Worm (Caenorhabditis elegans) whole organism, L4 larva: ENCODE results near the gene xbx-5.

Source experiments
- ceh-32 ChIP-seq: sonication (generic microtip); optimal IDR thresholded peaks from 2 replicates; lab custom pipeline; 2016; ENCODE audit warnings: mild to moderate bottlenecking, missing genetic modification characterization, missing compliant biosample characterization; ENCODE audit not compliant: poor library complexity
- dmd-6 ChIP-seq: fragments of 200-800 bp; sonication (Bioruptor generic); IDR thresholded peaks from 2 replicates; pipeline ENCODE4 v1.3.6; 2022; ENCODE audit warnings: missing genetic modification reagents, missing genetic modification characterization, missing compliant biosample characterization
- ztf-7 ChIP-seq: fragments of 150-350 bp; optimal IDR thresholded peaks from 2 replicates; lab custom pipeline; 2014; ENCODE audit warnings: missing biosample characterization, missing genetic modification characterization

DNA sequence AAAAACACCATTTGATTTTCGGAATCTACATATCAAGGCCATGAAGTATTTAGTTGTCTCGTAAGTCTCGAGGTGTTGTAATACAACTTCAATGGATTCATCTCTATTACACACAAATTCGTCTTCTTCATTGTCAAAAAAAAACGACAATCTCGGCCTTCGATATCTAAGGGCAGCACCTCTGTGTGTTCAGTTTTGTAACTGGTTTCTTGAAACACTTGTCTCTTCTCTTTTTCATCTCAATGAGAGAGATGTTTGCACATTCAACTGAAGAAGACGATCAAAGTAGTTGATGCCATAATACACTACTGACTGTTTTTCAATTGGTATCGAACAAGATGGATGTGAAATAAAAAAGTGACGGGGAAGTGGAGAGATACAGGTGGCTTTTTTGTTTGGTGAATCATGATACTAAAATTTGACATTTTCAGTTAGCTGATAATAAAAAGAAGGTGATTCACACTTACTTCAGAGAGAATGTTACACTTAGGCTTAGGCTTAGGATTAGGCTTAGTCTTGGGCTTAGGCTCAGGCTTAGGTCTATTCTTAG is 7.2 kb upstream of the xbx-5 start:
- no peak for TF ChIP-seq ztf-7 (tag; lab: Kevin White, UChicago)
- no peak for TF ChIP-seq dmd-6 (GFP tag; lab: Robert Waterston, UW)
- no peak for TF ChIP-seq ceh-32 (tag; lab: Kevin White, UChicago)
